Worm (Caenorhabditis elegans): ENCODE data around the gene mrpl-1.

ce11 chrIV:7717916-7718315 is 8.4 kb upstream of the mrpl-1 start, which contains the start of gene F33D4.6:
- TF ChIP-seq dao-5 (tag; optimal IDR thresholded peaks at IDR 0.05) (no peak), W03F9.2 (tag; optimal IDR thresholded peaks at IDR 0.05) (no peak), him-1 (tag; optimal IDR thresholded peaks at IDR 0.05) (no peak)
